Worm (Caenorhabditis elegans): Measurements from ENCODE around the gene nphp-4.

nphp-4 gene

ce11 chrV:11817263-11817726, 26.2 kb downstream of the nphp-4 start:
- no peak for TF ChIP-seq ref-1 (GFP tag; conservative IDR thresholded peaks at IDR 0.05)
- no peak for TF ChIP-seq tab-1 (GFP tag; IDR thresholded peaks at IDR 0.05)

ce11 chrV:11815566-11815965, 28.0 kb downstream of the nphp-4 start:
- TF ChIP-seq ztf-23 (GFP tag; IDR thresholded peaks at IDR 0.05) (no peak), cog-1 (tag; optimal IDR thresholded peaks at IDR 0.05) (no peak), tab-1 (GFP tag; IDR thresholded peaks at IDR 0.05) (no peak), T22C8.4 (GFP tag; IDR thresholded peaks at IDR 0.05) (no peak), med-1 (GFP tag; optimal IDR thresholded peaks at IDR 0.05; ENCODE audit: insufficient read depth) (no peak), ref-1 (GFP tag; conservative IDR thresholded peaks at IDR 0.05) (no peak)

- no peak for TF ChIP-seq ztf-23 (GFP tag; IDR thresholded peaks at IDR 0.05)
- TF ChIP-seq med-1 (GFP tag; optimal IDR thresholded peaks at IDR 0.05; ENCODE audit: insufficient read depth), result no peak
- TF ChIP-seq ref-1 (GFP tag; conservative IDR thresholded peaks at IDR 0.05), result no peak
- no peak for TF ChIP-seq klf-2 (GFP tag; conservative IDR thresholded peaks at IDR 0.05)
- TF ChIP-seq T22C8.4 (GFP tag; IDR thresholded peaks at IDR 0.05), result no peak
- TF ChIP-seq flt-1 (GFP tag; IDR thresholded peaks at IDR 0.05), result no peak
- TF ChIP-seq ztf-29 (GFP tag; IDR thresholded peaks at IDR 0.05), result no peak
- no peak for TF ChIP-seq tab-1 (GFP tag; IDR thresholded peaks at IDR 0.05)
- no peak for TF ChIP-seq cog-1 (tag; optimal IDR thresholded peaks at IDR 0.05)
Measured at ce11 chrV:11811921-11812320, 31.6 kb downstream of the nphp-4 start, which contains the start of gene D2023.3. Gene D2023.3, minus strand, starts transcription at chrV:11812021.

ce11 chrV:11809935-11810334, 33.6 kb downstream of the nphp-4 start:
- TF ChIP-seq klf-2 (GFP tag; conservative IDR thresholded peaks at IDR 0.05) (no peak), ztf-23 (GFP tag; IDR thresholded peaks at IDR 0.05) (no peak), ref-1 (GFP tag; conservative IDR thresholded peaks at IDR 0.05) (no peak), ztf-29 (GFP tag; IDR thresholded peaks at IDR 0.05) (no peak), cog-1 (tag; optimal IDR thresholded peaks at IDR 0.05) (no peak), tab-1 (GFP tag; IDR thresholded peaks at IDR 0.05) (no peak), T22C8.4 (GFP tag; IDR thresholded peaks at IDR 0.05) (no peak), med-1 (GFP tag; optimal IDR thresholded peaks at IDR 0.05; ENCODE audit: insufficient read depth) (no peak), flt-1 (GFP tag; IDR thresholded peaks at IDR 0.05) (no peak)

ce11 chrV:11803518-11803994, 40.0 kb downstream of the nphp-4 start:
- no peak for TF ChIP-seq klf-2 (GFP tag; conservative IDR thresholded peaks at IDR 0.05)
- no peak for TF ChIP-seq med-1 (GFP tag; optimal IDR thresholded peaks at IDR 0.05; ENCODE audit: insufficient read depth)
- TF ChIP-seq tab-1 (GFP tag; IDR thresholded peaks at IDR 0.05), result no peak

- TF ChIP-seq T22C8.4 (GFP tag; IDR thresholded peaks at IDR 0.05), result no peak
- no peak for TF ChIP-seq med-1 (GFP tag; optimal IDR thresholded peaks at IDR 0.05; ENCODE audit: insufficient read depth)
- no peak for TF ChIP-seq ztf-23 (GFP tag; IDR thresholded peaks at IDR 0.05)
- TF ChIP-seq ztf-29 (GFP tag; IDR thresholded peaks at IDR 0.05), result no peak
- TF ChIP-seq ref-1 (GFP tag; conservative IDR thresholded peaks at IDR 0.05), result no peak
- TF ChIP-seq tab-1 (GFP tag; IDR thresholded peaks at IDR 0.05), result no peak
- TF ChIP-seq klf-2 (GFP tag; conservative IDR thresholded peaks at IDR 0.05), result no peak
- TF ChIP-seq cog-1 (tag; optimal IDR thresholded peaks at IDR 0.05), result no peak
- TF ChIP-seq flt-1 (GFP tag; IDR thresholded peaks at IDR 0.05), result no peak
Measured at ce11 chrV:11802508-11802907, 41.0 kb downstream of the nphp-4 start.

ce11 chrV:11801076-11801849, 42.3 kb downstream of the nphp-4 start:
- TF ChIP-seq med-1 (GFP tag; optimal IDR thresholded peaks at IDR 0.05; ENCODE audit: insufficient read depth), result no peak
- TF ChIP-seq tab-1 (GFP tag; IDR thresholded peaks at IDR 0.05), result no peak
- TF ChIP-seq T22C8.4 (GFP tag; IDR thresholded peaks at IDR 0.05), result no peak
- TF ChIP-seq ztf-23 (GFP tag; IDR thresholded peaks at IDR 0.05), result no peak
- no peak for TF ChIP-seq flt-1 (GFP tag; IDR thresholded peaks at IDR 0.05)
- TF ChIP-seq klf-2 (GFP tag; conservative IDR thresholded peaks at IDR 0.05), result no peak
- no peak for TF ChIP-seq ref-1 (GFP tag; conservative IDR thresholded peaks at IDR 0.05)
- TF ChIP-seq cog-1 (tag; optimal IDR thresholded peaks at IDR 0.05), result no peak
- no peak for TF ChIP-seq ztf-29 (GFP tag; IDR thresholded peaks at IDR 0.05)

ce11 chrV:11800486-11800885, 43.0 kb downstream of the nphp-4 start:
- TF ChIP-seq ztf-29 (GFP tag; IDR thresholded peaks at IDR 0.05) (no peak), T22C8.4 (GFP tag; IDR thresholded peaks at IDR 0.05) (no peak), tab-1 (GFP tag; IDR thresholded peaks at IDR 0.05) (no peak), klf-2 (GFP tag; conservative IDR thresholded peaks at IDR 0.05) (no peak), ref-1 (GFP tag; conservative IDR thresholded peaks at IDR 0.05) (no peak), flt-1 (GFP tag; IDR thresholded peaks at IDR 0.05) (no peak), cog-1 (tag; optimal IDR thresholded peaks at IDR 0.05) (no peak), ztf-23 (GFP tag; IDR thresholded peaks at IDR 0.05) (no peak), med-1 (GFP tag; optimal IDR thresholded peaks at IDR 0.05; ENCODE audit: insufficient read depth) (no peak)

- TF ChIP-seq klf-2 (GFP tag; conservative IDR thresholded peaks at IDR 0.05), result no peak
- TF ChIP-seq ref-1 (GFP tag; conservative IDR thresholded peaks at IDR 0.05), result no peak
- no peak for TF ChIP-seq med-1 (GFP tag; optimal IDR thresholded peaks at IDR 0.05; ENCODE audit: insufficient read depth)
- TF ChIP-seq T22C8.4 (GFP tag; IDR thresholded peaks at IDR 0.05), result no peak
- TF ChIP-seq ztf-23 (GFP tag; IDR thresholded peaks at IDR 0.05), result no peak
- TF ChIP-seq ztf-29 (GFP tag; IDR thresholded peaks at IDR 0.05), result no peak
- TF ChIP-seq tab-1 (GFP tag; IDR thresholded peaks at IDR 0.05), result no peak
- no peak for TF ChIP-seq cog-1 (tag; optimal IDR thresholded peaks at IDR 0.05)
Measured at ce11 chrV:11799252-11799822, 44.2 kb downstream of the nphp-4 start.

- TF ChIP-seq ztf-29 (GFP tag; IDR thresholded peaks at IDR 0.05) (no peak), T22C8.4 (GFP tag; IDR thresholded peaks at IDR 0.05) (no peak), ref-1 (GFP tag; conservative IDR thresholded peaks at IDR 0.05) (no peak), cog-1 (tag; optimal IDR thresholded peaks at IDR 0.05) (no peak), klf-2 (GFP tag; conservative IDR thresholded peaks at IDR 0.05) (no peak), med-1 (GFP tag; optimal IDR thresholded peaks at IDR 0.05; ENCODE audit: insufficient read depth) (no peak), tab-1 (GFP tag; IDR thresholded peaks at IDR 0.05) (no peak), flt-1 (GFP tag; IDR thresholded peaks at IDR 0.05) (no peak), ztf-23 (GFP tag; IDR thresholded peaks at IDR 0.05) (no peak)
Measured at ce11 chrV:11798320-11798719, 45.2 kb downstream of the nphp-4 start.
